Fruit fly (Drosophila melanogaster) whole organism, embryonic: Measurements from ENCODE around the gene clumsy.
A peak's percentile ranks its signal among the peaks of the same experiment; 100 is the strongest.

Experiments used
- ATbp ChIP-seq: fragments of 200-800 bp; sonication (Bioruptor generic); optimal IDR thresholded peaks from 2 replicates; lab custom pipeline; 2017; ENCODE audit warnings: missing biosample characterization, mild to moderate bottlenecking, missing genetic modification characterization, missing genetic modification reagents
- Asciz ChIP-seq: fragments of 200-800 bp; sonication (Bioruptor generic); optimal IDR thresholded peaks from 2 replicates; lab custom pipeline; 2017; ENCODE audit warnings: missing biosample characterization, mild to moderate bottlenecking, missing genetic modification characterization, missing genetic modification reagents
- Atf-2 ChIP-seq: fragments of 200-800 bp; sonication (Bioruptor generic); optimal IDR thresholded peaks from 2 replicates; lab custom pipeline; 2016; ENCODE audit warnings: missing biosample characterization, missing genetic modification characterization
- BEAF-32 ChIP-seq: fragments of 200-800 bp; sonication (Bioruptor generic); optimal IDR thresholded peaks from 3 replicates; lab custom pipeline; 2017; ENCODE audit warnings: missing biosample characterization, missing genetic modification characterization, mild to moderate bottlenecking, moderate library complexity, missing genetic modification reagents
- Bgb ChIP-seq: fragments of 200-800 bp; sonication (Bioruptor generic); IDR thresholded peaks from 2 replicates; pipeline ENCODE4 v1.3.6; 2022; ENCODE audit warnings: missing biosample characterization, missing genetic modification characterization; ENCODE audit not compliant: partially characterized antibody
- CG10366 ChIP-seq: fragments of 200-800 bp; sonication (Bioruptor generic); IDR thresholded peaks from 2 replicates; pipeline ENCODE4 v1.3.6; 2022; ENCODE audit warnings: missing biosample characterization, missing genetic modification characterization
- CG11247 ChIP-seq: fragments of 200-800 bp; sonication (Bioruptor generic); IDR thresholded peaks from 2 replicates; pipeline ENCODE4 v1.3.6; 2022; ENCODE audit warnings: missing biosample characterization, missing genetic modification characterization
- CG11696 ChIP-seq: fragments of 200-800 bp; sonication (Bioruptor generic); IDR thresholded peaks from 2 replicates; pipeline ENCODE4 v1.3.6; 2022; ENCODE audit warnings: missing biosample characterization, missing genetic modification characterization
- CG12299 ChIP-seq: fragments of 200-800 bp; sonication (Bioruptor generic); optimal IDR thresholded peaks from 2 replicates; lab custom pipeline; 2018; ENCODE audit warnings: missing biosample characterization, mild to moderate bottlenecking, missing genetic modification characterization
- CG14860 ChIP-seq: fragments of 200-800 bp; sonication (Bioruptor generic); IDR thresholded peaks from 3 replicates; pipeline ENCODE4 v1.3.6; 2022; ENCODE audit warnings: missing biosample characterization, missing genetic modification characterization; ENCODE audit not compliant: partially characterized antibody
- CG15073 ChIP-seq: fragments of 200-800 bp; sonication (Bioruptor generic); optimal IDR thresholded peaks from 2 replicates; lab custom pipeline; 2016; ENCODE audit warnings: missing biosample characterization, missing genetic modification characterization
- CG18476 ChIP-seq: fragments of 200-800 bp; sonication (Bioruptor generic); optimal IDR thresholded peaks from 2 replicates; lab custom pipeline; 2016; ENCODE audit warnings: missing biosample characterization, mild to moderate bottlenecking, missing genetic modification characterization
- CG18599 ChIP-seq: fragments of 200-800 bp; sonication (Bioruptor generic); optimal IDR thresholded peaks from 3 replicates; lab custom pipeline; 2017; ENCODE audit warnings: missing biosample characterization, missing genetic modification characterization, mild to moderate bottlenecking, moderate library complexity, missing genetic modification reagents
- CG18764 ChIP-seq: fragments of 200-800 bp; sonication (Bioruptor generic); optimal IDR thresholded peaks from 3 replicates; lab custom pipeline; 2016; ENCODE audit warnings: missing biosample characterization, missing genetic modification characterization
- CG2120 ChIP-seq: fragments of 200-800 bp; sonication (Bioruptor generic); optimal IDR thresholded peaks from 3 replicates; lab custom pipeline; 2016; ENCODE audit warnings: missing biosample characterization, missing genetic modification characterization
- CG33557 ChIP-seq: fragments of 200-800 bp; sonication (Bioruptor generic); optimal IDR thresholded peaks from 2 replicates; lab custom pipeline; 2019; ENCODE audit warnings: missing biosample characterization, mild to moderate bottlenecking, missing genetic modification characterization, moderate library complexity
- CG4617 ChIP-seq: fragments of 200-800 bp; sonication (Bioruptor generic); optimal IDR thresholded peaks from 3 replicates; lab custom pipeline; 2016; ENCODE audit warnings: missing biosample characterization, missing genetic modification characterization, borderline replicate concordance
- CG6272 ChIP-seq: fragments of 200-800 bp; sonication (Bioruptor generic); IDR thresholded peaks from 2 replicates; pipeline ENCODE4 v1.3.6; 2022; ENCODE audit warnings: missing biosample characterization, missing genetic modification characterization
- CG7963 ChIP-seq: fragments of 200-800 bp; sonication (Bioruptor generic); IDR thresholded peaks from 3 replicates; pipeline ENCODE4 v1.3.6; 2022; ENCODE audit warnings: missing biosample characterization, missing genetic modification characterization; ENCODE audit not compliant: partially characterized antibody
- CG8290 ChIP-seq, 3 experiments: fragments of 200-800 bp; sonication (Bioruptor generic); optimal IDR thresholded peaks; 2 replicates each; lab custom pipeline; 2016 to 2019; ENCODE audit warnings: missing biosample characterization in 3 of 3, missing genetic modification characterization in 3 of 3, mild to moderate bottlenecking in 2 of 3, moderate library complexity in 1 of 3
- CG8924 ChIP-seq: fragments of 200-800 bp; optimal IDR thresholded peaks from 3 replicates; lab custom pipeline; 2019; ENCODE audit warnings: missing biosample characterization, mild to moderate bottlenecking, missing genetic modification characterization, moderate library complexity
- CkIIα-i1 ChIP-seq: fragments of 200-800 bp; sonication (Bioruptor generic); IDR thresholded peaks from 2 replicates; pipeline ENCODE4 v1.3.6; 2022; ENCODE audit warnings: missing biosample characterization, missing genetic modification characterization
- D19B ChIP-seq: fragments of 200-800 bp; sonication (Bioruptor generic); optimal IDR thresholded peaks from 2 replicates; lab custom pipeline; 2017; ENCODE audit warnings: missing biosample characterization, mild to moderate bottlenecking, missing genetic modification characterization
- Dll ChIP-seq: fragments of 200-800 bp; sonication (Bioruptor generic); IDR thresholded peaks from 4 replicates; pipeline ENCODE4 v1.3.6; 2022; ENCODE audit warnings: missing biosample characterization, missing genetic modification characterization; ENCODE audit not compliant: partially characterized antibody
- Ets65A ChIP-seq: fragments of 200-800 bp; sonication (Bioruptor generic); peaks from one replicate; lab custom pipeline; 2016; ENCODE audit warnings: missing biosample characterization, missing genetic modification characterization
- HLH54F ChIP-seq: fragments of 200-800 bp; sonication (Bioruptor generic); optimal IDR thresholded peaks from 3 replicates; lab custom pipeline; 2016; ENCODE audit warnings: missing biosample characterization, missing genetic modification characterization
- HLHmδ ChIP-seq: fragments of 200-800 bp; sonication (Bioruptor generic); optimal IDR thresholded peaks from 2 replicates; lab custom pipeline; 2018; ENCODE audit warnings: missing biosample characterization, mild to moderate bottlenecking, missing genetic modification characterization, moderate library complexity
- HmgZ ChIP-seq: fragments of 200-800 bp; sonication (Bioruptor generic); optimal IDR thresholded peaks from 2 replicates; lab custom pipeline; 2018; ENCODE audit warnings: missing biosample characterization, mild to moderate bottlenecking, missing genetic modification characterization
- Lhr ChIP-seq: fragments of 200-800 bp; sonication (Bioruptor generic); optimal IDR thresholded peaks from 3 replicates; lab custom pipeline; 2017; ENCODE audit warnings: mild to moderate bottlenecking, missing biosample characterization, missing genetic modification reagents, missing genetic modification characterization
- Mad ChIP-seq: fragments of 200-800 bp; sonication (Bioruptor generic); optimal IDR thresholded peaks from 2 replicates; lab custom pipeline; 2016; ENCODE audit warnings: missing biosample characterization, missing genetic modification characterization
- NFAT ChIP-seq: fragments of 200-800 bp; sonication (Bioruptor generic); IDR thresholded peaks from 2 replicates; pipeline ENCODE4 v1.3.6; 2022; ENCODE audit warnings: missing biosample characterization, missing genetic modification characterization
- Opbp ChIP-seq: fragments of 200-800 bp; sonication (Bioruptor generic); IDR thresholded peaks from 3 replicates; pipeline ENCODE4 v1.3.6; 2022; ENCODE audit warnings: missing biosample characterization, missing genetic modification characterization; ENCODE audit not compliant: partially characterized antibody
- Rx ChIP-seq: fragments of 200-800 bp; sonication (Bioruptor generic); IDR thresholded peaks from 2 replicates; pipeline ENCODE4 v1.3.6; 2022; ENCODE audit warnings: missing biosample characterization, missing genetic modification characterization
- Sox102F ChIP-seq: fragments of 200-800 bp; sonication (Bioruptor generic); optimal IDR thresholded peaks from 2 replicates; lab custom pipeline; 2018; ENCODE audit warnings: missing biosample characterization, mild to moderate bottlenecking, missing genetic modification characterization, moderate library complexity
- TFAM ChIP-seq: fragments of 200-800 bp; sonication (Bioruptor generic); optimal IDR thresholded peaks from 2 replicates; lab custom pipeline; 2017; ENCODE audit warnings: missing biosample characterization, missing genetic modification characterization, inconsistent platforms
- Tbp ChIP-seq: fragments of >200 bp; optimal IDR thresholded peaks from 2 replicates; lab custom pipeline; 2018; ENCODE audit warnings: missing biosample characterization, missing genetic modification characterization
- amos ChIP-seq: fragments of 200-800 bp; sonication (Bioruptor generic); IDR thresholded peaks from 2 replicates; pipeline ENCODE4 v1.3.6; 2022; ENCODE audit warnings: missing biosample characterization, missing genetic modification characterization; ENCODE audit not compliant: partially characterized antibody
- az2 ChIP-seq: fragments of 200-800 bp; sonication (Bioruptor generic); optimal IDR thresholded peaks from 3 replicates; lab custom pipeline; 2016; ENCODE audit warnings: missing biosample characterization, missing genetic modification characterization
- chinmo ChIP-seq: fragments of 200-800 bp; sonication (Bioruptor generic); IDR thresholded peaks from 4 replicates; pipeline ENCODE4 v1.3.6; 2022; ENCODE audit warnings: missing biosample characterization, missing genetic modification characterization; ENCODE audit not compliant: partially characterized antibody
- ci ChIP-seq: fragments of 200-800 bp; sonication (Bioruptor generic); IDR thresholded peaks from 3 replicates; pipeline ENCODE4 v1.3.6; 2022; ENCODE audit warnings: missing biosample characterization, missing genetic modification characterization
- exex ChIP-seq: fragments of 200-800 bp; sonication (Bioruptor generic); optimal IDR thresholded peaks from 4 replicates; lab custom pipeline; 2018; ENCODE audit warnings: missing biosample characterization, mild to moderate bottlenecking, missing genetic modification characterization, moderate library complexity
- h ChIP-seq: fragments of >200 bp; optimal IDR thresholded peaks from 2 replicates; lab custom pipeline; 2017
- hbn ChIP-seq: fragments of 200-800 bp; sonication (Bioruptor generic); IDR thresholded peaks from 2 replicates; pipeline ENCODE4 v1.3.6; 2022; ENCODE audit warnings: missing biosample characterization, missing genetic modification characterization; ENCODE audit not compliant: partially characterized antibody
- jigr1 ChIP-seq: fragments of 200-800 bp; sonication (Bioruptor generic); IDR thresholded peaks from 3 replicates; pipeline ENCODE4 v1.3.6; 2022; ENCODE audit warnings: missing biosample characterization, missing genetic modification characterization
- maf-S ChIP-seq: fragments of 200-800 bp; sonication (Bioruptor generic); optimal IDR thresholded peaks from 2 replicates; lab custom pipeline; 2016; ENCODE audit warnings: missing biosample characterization, missing genetic modification characterization
- otp ChIP-seq: fragments of 200-800 bp; sonication (Bioruptor generic); IDR thresholded peaks from 3 replicates; pipeline ENCODE4, ENCODE4 v1.3.6; 2022; ENCODE audit warnings: missing biosample characterization, missing genetic modification characterization
- sna ChIP-seq: fragments of 200-800 bp; sonication (Bioruptor generic); IDR thresholded peaks from 2 replicates; pipeline ENCODE4 v1.3.6; 2022; ENCODE audit warnings: missing biosample characterization, missing genetic modification characterization; ENCODE audit not compliant: partially characterized antibody
- toy ChIP-seq: fragments of 200-800 bp; sonication (Bioruptor generic); IDR thresholded peaks from 2 replicates; pipeline ENCODE4 v1.3.6; 2022; ENCODE audit warnings: missing biosample characterization, missing genetic modification characterization
- wor ChIP-seq: fragments of 200-800 bp; sonication (Bioruptor generic); IDR thresholded peaks from 2 replicates; pipeline ENCODE4 v1.3.6; 2022; ENCODE audit warnings: missing biosample characterization, missing genetic modification characterization

The clumsy gene

DNA sequence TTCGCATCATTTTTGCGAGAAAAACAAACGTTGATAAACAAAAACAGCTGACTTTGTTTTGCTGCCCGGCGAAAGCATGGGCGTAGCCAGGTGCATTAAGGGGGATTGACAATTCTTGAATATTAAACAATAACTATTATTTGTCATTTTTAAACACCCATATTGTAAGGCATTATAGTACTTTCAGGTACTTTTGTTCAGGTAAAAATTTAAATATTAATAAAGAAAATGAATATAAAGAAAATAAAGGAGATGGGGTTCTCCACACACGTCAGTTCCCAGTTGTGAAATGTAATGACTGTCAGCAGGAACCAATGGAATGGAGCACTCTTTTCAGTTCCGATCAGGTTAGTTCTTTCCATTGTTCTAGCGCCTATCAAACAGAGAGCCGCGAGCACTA, 47.7 kb upstream of the clumsy start, which contains the start of the genes Coq3 and Pld3 (continued):
- TF ChIP-seq Atf-2 (GFP tag; lab: Kevin White, UChicago) (peak; percentile 35), CG18599 (GFP tag; lab: Kevin White, UChicago) (peak; percentile 93), Mad (GFP tag; lab: Kevin White, UChicago) (peak; percentile 80), D19B (GFP tag; lab: Kevin White, UChicago) (peak; percentile 68), CG2120 (GFP tag; lab: Kevin White, UChicago) (peak; percentile 91), wor (GFP tag; lab: Robert Waterston, UW) (no peak), CG18476 (peak; percentile 75), CG15073 (GFP tag; lab: Kevin White, UChicago) (no peak), CG12299 (tag; lab: Kevin White, UChicago) (peak; percentile 57), Tbp (no peak), az2 (GFP tag; lab: Kevin White, UChicago) (peak; percentile 88), TFAM (no peak), HmgZ (tag; lab: Kevin White, UChicago) (peak; percentile 89), CkIIα-i1 (GFP tag; lab: Robert Waterston, UW) (no peak), Sox102F (GFP tag; lab: Kevin White, UChicago) (peak; percentile 87), jigr1 (GFP tag; lab: Robert Waterston, UW) (no peak), CG6272 (GFP tag; lab: Robert Waterston, UW) (0 out of 2 replicates have a peak, but pooled peaks have one; percentile 44), HLH54F (GFP tag; lab: Kevin White, UChicago) (peak; percentile 71), maf-S (GFP tag; lab: Kevin White, UChicago) (peak; percentile 69), CG14860 (GFP tag; lab: Robert Waterston, UW) (no peak), h (lab: Kevin White, UChicago) (no peak), Bgb (GFP tag; lab: Robert Waterston, UW) (no peak), toy (GFP tag; lab: Robert Waterston, UW) (no peak), Rx (no peak; the same call in none of the 2 replicates), Lhr (GFP tag; lab: Kevin White, UChicago) (peak; percentile 36), Asciz (GFP tag; lab: Kevin White, UChicago) (peak; percentile 80), ATbp (GFP tag; lab: Kevin White, UChicago) (peak; percentile 68), exex (peak; percentile 58), CG11696 (GFP tag; lab: Robert Waterston, UW) (peak; percentile 66; the same call in 1 of the 2 replicates), CG10366 (GFP tag; lab: Robert Waterston, UW) (peak; percentile 69), CG7963 (GFP tag; lab: Robert Waterston, UW) (no peak)
- TF ChIP-seq, all 482 proteins: peak for 358

DNA sequence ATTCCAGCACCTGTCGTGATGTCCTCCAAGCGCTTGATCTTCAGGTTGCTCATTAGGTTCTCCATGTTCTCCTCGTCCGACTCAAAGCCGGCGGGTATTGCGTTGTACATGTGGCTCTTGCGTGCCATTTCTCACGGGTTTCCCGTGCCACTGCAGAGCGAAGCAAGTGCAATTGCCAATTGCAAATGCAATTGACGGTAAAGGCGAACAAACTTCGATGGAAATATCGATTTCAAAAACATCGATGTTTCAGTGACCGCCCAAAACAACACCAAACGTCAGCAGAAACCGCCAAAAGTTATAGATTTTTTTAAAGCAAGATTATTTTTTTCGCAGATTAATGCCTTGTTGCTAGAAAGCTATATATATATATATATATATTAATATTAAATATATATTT, 43.4 kb upstream of the clumsy start, which contains the start of gene Nbr:
Gene Nbr, minus strand, starts transcription at position 209 of the 400 bp plus-strand sequence.
- peak; percentile 54 for TF ChIP-seq sna (GFP tag; lab: Robert Waterston, UW)
- peak; percentile 67 for TF ChIP-seq Dll (GFP tag; lab: Robert Waterston, UW)
- peak; percentile 57 for TF ChIP-seq hbn (GFP tag; lab: Robert Waterston, UW)
- TF ChIP-seq CG8924 (tag; lab: Kevin White, UChicago): no peak
- TF ChIP-seq amos (GFP tag; lab: Robert Waterston, UW): peak; percentile 62
- TF ChIP-seq chinmo: peak; percentile 76; the same call in 1 of the 4 replicates
- TF ChIP-seq CG18764 (GFP tag; lab: Kevin White, UChicago): no peak
- TF ChIP-seq Bgb (GFP tag; lab: Robert Waterston, UW): peak; percentile 52
- TF ChIP-seq CG33557 (GFP tag; lab: Kevin White, UChicago): no peak
- TF ChIP-seq CG8290 (GFP tag; optimal IDR thresholded peaks at IDR 0.05; lab: Kevin White, UChicago): no peak
- peak in 1 of 2 experiments; percentile 29 for TF ChIP-seq CG8290 (tag; optimal IDR thresholded peaks at IDR 0.05; lab: Kevin White, UChicago)
- TF ChIP-seq CG4617 (GFP tag; lab: Kevin White, UChicago): peak; percentile 27
- 0 out of 3 replicates have a peak, but pooled peaks have one; percentile 16 for TF ChIP-seq otp
- TF ChIP-seq ci (GFP tag; lab: Robert Waterston, UW): 0 out of 3 replicates have a peak, but pooled peaks have one; percentile 24
- TF ChIP-seq CG11247 (GFP tag; lab: Robert Waterston, UW): peak; percentile 36; the same call in 1 of the 2 replicates
- peak; percentile 44; the same call in 1 of the 2 replicates for TF ChIP-seq NFAT (GFP tag; lab: Robert Waterston, UW)
- peak; percentile 31; the same call in 1 of the 3 replicates for TF ChIP-seq Opbp (GFP tag; lab: Robert Waterston, UW)
- TF ChIP-seq BEAF-32 (GFP tag; lab: Kevin White, UChicago): peak; percentile 54
- peak; percentile 71 for TF ChIP-seq Ets65A
- no peak for TF ChIP-seq HLHmδ (GFP tag; lab: Kevin White, UChicago)
